Worm (Caenorhabditis elegans) whole organism, late embryonic: Measurements from ENCODE around the gene cyp-35A4.

Experiments
- ama-1 ChIP-seq: fragments of 150-350 bp; optimal IDR thresholded peaks from 2 replicates; lab custom pipeline; 2014
- ceh-30 ChIP-seq: fragments of 150-350 bp; optimal IDR thresholded peaks from 2 replicates; lab custom pipeline; 2014; ENCODE audit warnings: missing biosample characterization, missing genetic modification characterization
- ceh-31 ChIP-seq: sonication (generic microtip); optimal IDR thresholded peaks from 2 replicates; lab custom pipeline; 2016; ENCODE audit warnings: missing genetic modification characterization, missing compliant biosample characterization
- elt-2 ChIP-seq: sonication (generic microtip); optimal IDR thresholded peaks from 2 replicates; lab custom pipeline; 2016; ENCODE audit warnings: missing genetic modification reagents, missing genetic modification characterization, missing compliant biosample characterization
- ets-4 ChIP-seq: sonication (generic microtip); optimal IDR thresholded peaks from 2 replicates; lab custom pipeline; 2016; ENCODE audit warnings: missing genetic modification characterization, missing compliant biosample characterization
- eyg-1 ChIP-seq: sonication (generic microtip); optimal IDR thresholded peaks from 2 replicates; lab custom pipeline; 2016; ENCODE audit warnings: missing genotype, missing genetic modification characterization, missing compliant biosample characterization
- nfya-1 ChIP-seq: sonication (generic microtip); optimal IDR thresholded peaks from 2 replicates; lab custom pipeline; 2017; ENCODE audit warnings: missing genetic modification characterization, mild to moderate bottlenecking, missing compliant biosample characterization, antibody characterized with exemption, moderate library complexity
- npax-4 ChIP-seq: sonication (generic microtip); optimal IDR thresholded peaks from 2 replicates; lab custom pipeline; 2016; ENCODE audit warnings: missing genetic modification characterization, missing compliant biosample characterization
- sox-2 ChIP-seq: fragments of 200-800 bp; sonication (Bioruptor generic); IDR thresholded peaks from 2 replicates; pipeline ENCODE4 v1.3.6; 2022; ENCODE audit warnings: missing genetic modification reagents, missing genetic modification characterization, missing compliant biosample characterization

DNA sequence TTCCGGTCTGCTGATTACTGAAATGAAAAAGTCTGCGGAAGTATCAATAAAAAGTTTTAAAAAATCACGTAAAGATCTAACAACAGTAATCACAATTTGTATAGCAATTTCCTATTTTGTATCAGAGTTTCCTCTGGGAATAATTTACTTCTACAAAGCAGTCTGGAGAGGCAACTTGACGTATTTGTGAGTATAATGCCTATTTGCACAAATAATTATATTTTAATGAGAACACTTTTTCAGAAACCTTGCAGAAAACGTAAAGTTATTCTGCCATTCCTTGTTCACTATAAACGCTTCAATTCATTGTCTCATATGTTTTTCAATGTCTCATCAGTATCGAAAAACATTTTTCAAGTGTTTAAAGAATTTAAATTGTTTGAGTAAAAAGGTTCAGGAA, 12.8 kb upstream of the cyp-35A4 start:
- no peak for TF ChIP-seq sox-2 (GFP tag; lab: Robert Waterston, UW)
- no peak for TF ChIP-seq npax-4 (tag; lab: Kevin White, UChicago)
- no peak for TF ChIP-seq eyg-1
- TF ChIP-seq ama-1 = no peak
- no peak for TF ChIP-seq elt-2 (tag; lab: Kevin White, UChicago)
- TF ChIP-seq nfya-1 (tag; lab: Kevin White, UChicago) = no peak
- no peak for TF ChIP-seq ceh-31 (tag; lab: Kevin White, UChicago)
- no peak for TF ChIP-seq ceh-30 (tag; lab: Kevin White, UChicago)
- TF ChIP-seq ets-4 (tag; lab: Kevin White, UChicago) = no peak
